Fruit fly (Drosophila melanogaster): ENCODE data around the gene CG12121.

Gene CG12121

dm6 chrX:9201866-9202681 is 30.1 kb downstream of the CG12121 start (continued):
- TF ChIP-seq tio (GFP tag; optimal IDR thresholded peaks at IDR 0.05), result no peak
- peak; percentile 98 for TF ChIP-seq Rfx (GFP tag; IDR thresholded peaks at IDR 0.05)
- TF ChIP-seq ERR (GFP tag; optimal IDR thresholded peaks at IDR 0.05), result no peak
- TF ChIP-seq Trl (optimal IDR thresholded peaks at IDR 0.05), result peak in 1 of 2 experiments; percentile 9
- no peak for TF ChIP-seq Trl (GFP tag; optimal IDR thresholded peaks at IDR 0.05)
- no peak for TF ChIP-seq Dfd (GFP tag; optimal IDR thresholded peaks at IDR 0.05)
- TF ChIP-seq sr (GFP tag; IDR thresholded peaks at IDR 0.05), result 0 out of 3 replicates have a peak, but pooled peaks have one; percentile 54
- TF ChIP-seq CG6175 (GFP tag; IDR thresholded peaks at IDR 0.05), result peak; percentile 82
- peak; percentile 13 for TF ChIP-seq pzg (GFP tag; optimal IDR thresholded peaks at IDR 0.05)
- TF ChIP-seq hb (GFP tag; IDR thresholded peaks at IDR 0.05; ENCODE audit: partially characterized antibody), result no peak
- TF ChIP-seq schlank (tag; optimal IDR thresholded peaks at IDR 0.05), result peak; percentile 78
- TF ChIP-seq sug (tag; optimal IDR thresholded peaks at IDR 0.05), result peak; percentile 54
- peak; percentile 95 for TF ChIP-seq CG9932 (GFP tag; IDR thresholded peaks at IDR 0.05)
- peak; percentile 47; the same call in 1 of the 2 replicates for TF ChIP-seq Nf-YA (GFP tag; IDR thresholded peaks at IDR 0.05)
- peak; percentile 31 for TF ChIP-seq Bdp1 (GFP tag; optimal IDR thresholded peaks at IDR 0.05)
- peak; percentile 86 for TF ChIP-seq CG14441 (GFP tag; IDR thresholded peaks at IDR 0.05)
- TF ChIP-seq klu (GFP tag; IDR thresholded peaks at IDR 0.05), result peak; percentile 60; the same call in 1 of the 2 replicates
- TF ChIP-seq CG9797 (GFP tag; optimal IDR thresholded peaks at IDR 0.05), result no peak
- TF ChIP-seq wor (GFP tag; IDR thresholded peaks at IDR 0.05), result no peak
- no peak for TF ChIP-seq CG8478 (optimal IDR thresholded peaks at IDR 0.05)
- TF ChIP-seq inv (GFP tag; IDR thresholded peaks at IDR 0.05; ENCODE audit: partially characterized antibody), result no peak
- peak; percentile 66 for TF ChIP-seq Abd-B (GFP tag; optimal IDR thresholded peaks at IDR 0.05)
- TF ChIP-seq dmrt99B (tag; optimal IDR thresholded peaks at IDR 0.05), result peak; percentile 59
- no peak for TF ChIP-seq tup (GFP tag; optimal IDR thresholded peaks at IDR 0.05)
- peak; percentile 72 for TF ChIP-seq danr (GFP tag; IDR thresholded peaks at IDR 0.05)
- TF ChIP-seq abd-A (tag; optimal IDR thresholded peaks at IDR 0.05), result no peak
- no peak for TF ChIP-seq CG1024 (GFP tag; IDR thresholded peaks at IDR 0.05)
- peak in 1 of 2 experiments; percentile 15 for TF ChIP-seq insv (GFP tag; optimal IDR thresholded peaks at IDR 0.05)
- peak; percentile 52 for TF ChIP-seq Hr3 (GFP tag; optimal IDR thresholded peaks at IDR 0.05)
- TF ChIP-seq ssp (GFP tag; IDR thresholded peaks at IDR 0.05), result peak; percentile 55
- TF ChIP-seq bcd (GFP tag; optimal IDR thresholded peaks at IDR 0.05), result peak; percentile 84
- TF ChIP-seq CG10979 (tag; optimal IDR thresholded peaks at IDR 0.05), result peak; percentile 57
- peak; percentile 68 for TF ChIP-seq CG16815 (GFP tag; optimal IDR thresholded peaks at IDR 0.05)
- no peak for TF ChIP-seq chinmo (GFP tag; IDR thresholded peaks at IDR 0.05; ENCODE audit: partially characterized antibody)
- peak; percentile 72 for TF ChIP-seq CG11696 (GFP tag; IDR thresholded peaks at IDR 0.05)
- TF ChIP-seq CG6765 (GFP tag; optimal IDR thresholded peaks at IDR 0.05), result peak; percentile 78
- TF ChIP-seq CG2712 (tag; optimal IDR thresholded peaks at IDR 0.05), result peak; percentile 49
- no peak for TF ChIP-seq HLHmδ (GFP tag; optimal IDR thresholded peaks at IDR 0.05)
- TF ChIP-seq NfI (GFP tag; optimal IDR thresholded peaks at IDR 0.05), result peak; percentile 69
- no peak for TF ChIP-seq gt (GFP tag; IDR thresholded peaks at IDR 0.05)
- peak; percentile 65 for TF ChIP-seq sd (tag; optimal IDR thresholded peaks at IDR 0.05)
- TF ChIP-seq scrt (GFP tag; optimal IDR thresholded peaks at IDR 0.05), result peak; percentile 66
- no peak for TF ChIP-seq dm (GFP tag; optimal IDR thresholded peaks at IDR 0.05)
- peak; percentile 58 for TF ChIP-seq CG11695 (GFP tag; IDR thresholded peaks at IDR 0.05)
- peak; percentile 47 for TF ChIP-seq Jarid2 (GFP tag; optimal IDR thresholded peaks at IDR 0.05)
- 0 out of 2 replicates have a peak, but pooled peaks have one; percentile 19 for TF ChIP-seq Awh (GFP tag; IDR thresholded peaks at IDR 0.05)
- TF ChIP-seq CG17361 (GFP tag; IDR thresholded peaks at IDR 0.05), result peak; percentile 79; the same call in 2 of the 3 replicates
- peak; percentile 80; the same call in 1 of the 2 replicates for TF ChIP-seq lmd (GFP tag; IDR thresholded peaks at IDR 0.05)
- TF ChIP-seq CG13894 (tag; optimal IDR thresholded peaks at IDR 0.05), result peak; percentile 82

Data from whole organism, embryonic.